Worm (Caenorhabditis elegans) whole organism, midembryonic: ENCODE results near the gene C24H10.4.

Source experiments
- T22C8.4 ChIP-seq: fragments of 200-800 bp; sonication (Bioruptor generic); IDR thresholded peaks from 2 replicates; pipeline ENCODE4 v1.3.6; 2022; ENCODE audit warnings: missing genetic modification characterization, missing compliant biosample characterization
- cog-1 ChIP-seq: sonication (generic microtip); optimal IDR thresholded peaks from 2 replicates; lab custom pipeline; 2016; ENCODE audit warnings: missing genetic modification characterization, missing compliant biosample characterization
- flt-1 ChIP-seq: fragments of 200-800 bp; sonication (Bioruptor generic); IDR thresholded peaks from 2 replicates; pipeline ENCODE4 v1.3.6; 2022; ENCODE audit warnings: missing genetic modification characterization, missing compliant biosample characterization
- klf-2 ChIP-seq: fragments of 200-800 bp; sonication (Bioruptor generic); conservative IDR thresholded peaks from 2 replicates; pipeline ENCODE4 v1.3.6; 2022; ENCODE audit warnings: missing genetic modification reagents, missing genetic modification characterization, missing compliant biosample characterization
- med-1 ChIP-seq: sonication (generic microtip); optimal IDR thresholded peaks from 2 replicates; lab custom pipeline; 2017; ENCODE audit warnings: missing genetic modification characterization, mild to moderate bottlenecking, missing compliant biosample characterization, antibody characterized with exemption, missing genetic modification reagents; ENCODE audit not compliant: insufficient read depth
- ref-1 ChIP-seq: fragments of 200-800 bp; sonication (Bioruptor generic); conservative IDR thresholded peaks from 2 replicates; pipeline ENCODE4 v1.3.6; 2022; ENCODE audit warnings: missing genetic modification reagents, missing genetic modification characterization, missing compliant biosample characterization
- tab-1 ChIP-seq: fragments of 200-800 bp; sonication (Bioruptor generic); IDR thresholded peaks from 2 replicates; pipeline ENCODE4 v1.3.6; 2022; ENCODE audit warnings: missing genetic modification characterization, missing compliant biosample characterization
- ztf-23 ChIP-seq: fragments of 200-800 bp; sonication (Bioruptor generic); IDR thresholded peaks from 2 replicates; pipeline ENCODE4 v1.3.6; 2022; ENCODE audit warnings: missing genetic modification reagents, missing genetic modification characterization, missing compliant biosample characterization
- ztf-29 ChIP-seq: fragments of 200-800 bp; sonication (Bioruptor generic); IDR thresholded peaks from 2 replicates; pipeline ENCODE4 v1.3.6; 2022; ENCODE audit warnings: missing genetic modification reagents, missing genetic modification characterization, missing compliant biosample characterization

The C24H10.4 gene

DNA sequence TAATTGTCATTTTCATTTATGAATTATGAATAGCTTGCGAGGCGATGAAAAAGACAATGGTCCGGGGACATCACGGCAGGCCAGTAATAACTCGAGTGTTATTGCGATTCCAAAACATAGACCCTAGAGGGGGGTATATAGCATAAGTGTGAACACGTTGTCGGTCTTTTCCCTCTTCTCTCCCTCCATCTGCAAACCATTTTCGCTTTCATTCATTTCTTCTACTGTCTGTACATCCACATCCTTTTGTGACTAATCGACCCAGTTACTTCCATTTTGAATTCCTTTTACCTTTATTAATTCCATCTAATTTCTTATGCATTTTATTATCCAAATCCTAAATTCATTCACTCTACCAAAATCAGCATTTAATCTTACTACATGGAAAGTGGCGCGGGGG is 12.0 kb upstream of the C24H10.4 start:
- TF ChIP-seq ztf-23 (GFP tag; lab: Robert Waterston, UW) = no peak
- peak; percentile 14 for TF ChIP-seq cog-1

- no peak for TF ChIP-seq ref-1
- no peak for TF ChIP-seq ztf-29 (GFP tag; lab: Robert Waterston, UW)
- TF ChIP-seq klf-2 = no peak
- TF ChIP-seq flt-1 (GFP tag; lab: Robert Waterston, UW) = no peak
- TF ChIP-seq T22C8.4 (GFP tag; lab: Robert Waterston, UW) = no peak
- no peak for TF ChIP-seq ztf-23 (GFP tag; lab: Robert Waterston, UW)
- TF ChIP-seq tab-1 (GFP tag; lab: Robert Waterston, UW) = no peak
- TF ChIP-seq med-1 (GFP tag; lab: Kevin White, UChicago) = no peak
- no peak for TF ChIP-seq cog-1
Observed at ce11 chrX:5067796-5068195, 8.7 kb upstream of the C24H10.4 start, which contains the start of gene clc-7. TSS of gene clc-7 (plus strand) at chrX:5068096.

ce11 chrX:5066570-5066969 is 7.5 kb upstream of the C24H10.4 start:
- TF ChIP-seq med-1 (GFP tag; lab: Kevin White, UChicago) (no peak), tab-1 (GFP tag; lab: Robert Waterston, UW) (no peak), ref-1 (no peak), T22C8.4 (GFP tag; lab: Robert Waterston, UW) (no peak), cog-1 (no peak), ztf-29 (GFP tag; lab: Robert Waterston, UW) (no peak), klf-2 (no peak), flt-1 (GFP tag; lab: Robert Waterston, UW) (no peak)

- TF ChIP-seq ztf-23 (GFP tag; lab: Robert Waterston, UW) (0 out of 2 replicates have a peak, but pooled peaks have one; percentile 9), med-1 (GFP tag; lab: Kevin White, UChicago) (no peak), tab-1 (GFP tag; lab: Robert Waterston, UW) (0 out of 2 replicates have a peak, but pooled peaks have one; percentile 56), ref-1 (no peak), cog-1 (peak; percentile 7), flt-1 (GFP tag; lab: Robert Waterston, UW) (peak; percentile 58; the same call in 1 of the 2 replicates)
Observed at ce11 chrX:5063750-5064652, 4.9 kb upstream of the C24H10.4 start, which contains the start of gene C24H10.2. TSS of gene C24H10.2 (plus strand) at chrX:5064602.

DNA sequence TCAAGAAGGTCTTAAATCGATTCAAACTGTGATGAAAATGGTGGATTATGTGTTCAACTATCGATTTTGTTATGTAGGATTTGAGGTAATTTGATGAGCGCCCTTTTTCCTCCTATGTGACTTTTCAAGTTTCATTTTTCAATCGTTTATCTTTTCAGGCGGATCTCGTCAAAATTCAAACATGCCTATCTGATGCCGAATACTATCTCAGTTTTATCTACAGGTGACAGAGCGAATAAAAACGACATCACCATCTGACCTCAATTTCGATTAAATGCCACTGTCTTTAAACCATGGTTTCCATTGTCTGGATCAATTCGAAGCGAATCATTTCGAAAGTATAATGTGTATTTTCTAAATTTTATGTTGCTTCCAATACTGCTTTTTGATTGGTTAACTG is 2.7 kb upstream of the C24H10.4 start:
- TF ChIP-seq klf-2 = no peak
- no peak for TF ChIP-seq ref-1
- no peak for TF ChIP-seq ztf-29 (GFP tag; lab: Robert Waterston, UW)
- TF ChIP-seq cog-1 = no peak
- TF ChIP-seq flt-1 (GFP tag; lab: Robert Waterston, UW) = no peak
- no peak for TF ChIP-seq ztf-23 (GFP tag; lab: Robert Waterston, UW)
- TF ChIP-seq T22C8.4 (GFP tag; lab: Robert Waterston, UW) = no peak
- TF ChIP-seq med-1 (GFP tag; lab: Kevin White, UChicago) = no peak
- TF ChIP-seq tab-1 (GFP tag; lab: Robert Waterston, UW) = no peak

- no peak for TF ChIP-seq med-1 (GFP tag; lab: Kevin White, UChicago)
Observed at ce11 chrX:5060756-5061155, 1.7 kb upstream of the C24H10.4 start, which contains the start of gene C24H10.3. TSS of gene C24H10.3 (plus strand) at chrX:5061056.

ce11 chrX:5043887-5044286 is 15.2 kb downstream of the C24H10.4 start, which contains the start of gene Y64H9A.2:
TSS of gene Y64H9A.2 (plus strand) at chrX:5043976.
- TF ChIP-seq T22C8.4 (GFP tag; lab: Robert Waterston, UW) = no peak
- no peak for TF ChIP-seq ref-1
- no peak for TF ChIP-seq klf-2
- TF ChIP-seq cog-1 = no peak
- no peak for TF ChIP-seq tab-1 (GFP tag; lab: Robert Waterston, UW)
- no peak for TF ChIP-seq ztf-29 (GFP tag; lab: Robert Waterston, UW)
- no peak for TF ChIP-seq ztf-23 (GFP tag; lab: Robert Waterston, UW)
- TF ChIP-seq med-1 (GFP tag; lab: Kevin White, UChicago) = no peak
- no peak for TF ChIP-seq flt-1 (GFP tag; lab: Robert Waterston, UW)

DNA sequence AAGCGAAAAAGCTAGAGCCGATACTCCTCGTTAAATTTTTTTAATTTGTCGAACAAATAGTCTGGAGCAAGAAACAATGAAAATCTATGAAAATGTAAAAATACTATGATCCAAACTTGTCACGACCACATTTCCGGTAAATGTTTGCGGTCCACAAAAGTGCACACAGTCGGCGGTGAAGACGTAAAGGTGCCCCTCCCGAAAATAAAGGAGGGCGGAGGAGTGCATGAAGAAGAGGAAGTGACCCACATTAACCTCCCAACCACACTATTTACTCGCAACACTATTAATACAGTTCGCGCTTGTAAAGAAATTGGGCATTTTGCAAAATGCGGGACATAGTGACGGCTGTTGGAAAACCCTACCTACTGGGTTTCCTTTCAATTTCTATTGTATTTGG is 19.0 kb downstream of the C24H10.4 start:
- no peak for TF ChIP-seq ztf-29 (GFP tag; lab: Robert Waterston, UW)
- TF ChIP-seq ztf-23 (GFP tag; lab: Robert Waterston, UW) = no peak

DNA sequence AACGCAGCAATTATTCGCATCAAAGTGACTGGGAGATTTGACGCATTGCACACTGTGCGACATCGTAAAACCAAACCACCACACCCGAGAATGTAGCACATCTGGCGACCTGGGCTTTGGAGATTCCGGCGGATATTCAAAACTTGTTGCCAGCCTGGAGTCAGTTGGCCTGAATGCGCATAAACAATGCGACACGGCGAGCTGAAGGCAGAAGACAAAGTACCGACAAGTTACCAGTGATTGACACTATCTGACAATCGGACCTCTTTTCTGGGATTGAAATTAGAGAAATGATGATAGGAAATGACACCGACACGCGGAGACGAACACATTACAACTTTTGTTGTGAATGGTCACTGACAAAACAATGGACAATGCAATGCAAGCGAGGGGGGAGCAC is 20.3 kb downstream of the C24H10.4 start:
- TF ChIP-seq ref-1 (no peak), T22C8.4 (GFP tag; lab: Robert Waterston, UW) (no peak), med-1 (GFP tag; lab: Kevin White, UChicago) (no peak), klf-2 (no peak), flt-1 (GFP tag; lab: Robert Waterston, UW) (no peak), cog-1 (no peak), tab-1 (GFP tag; lab: Robert Waterston, UW) (no peak), ztf-23 (GFP tag; lab: Robert Waterston, UW) (no peak), ztf-29 (GFP tag; lab: Robert Waterston, UW) (no peak)

DNA sequence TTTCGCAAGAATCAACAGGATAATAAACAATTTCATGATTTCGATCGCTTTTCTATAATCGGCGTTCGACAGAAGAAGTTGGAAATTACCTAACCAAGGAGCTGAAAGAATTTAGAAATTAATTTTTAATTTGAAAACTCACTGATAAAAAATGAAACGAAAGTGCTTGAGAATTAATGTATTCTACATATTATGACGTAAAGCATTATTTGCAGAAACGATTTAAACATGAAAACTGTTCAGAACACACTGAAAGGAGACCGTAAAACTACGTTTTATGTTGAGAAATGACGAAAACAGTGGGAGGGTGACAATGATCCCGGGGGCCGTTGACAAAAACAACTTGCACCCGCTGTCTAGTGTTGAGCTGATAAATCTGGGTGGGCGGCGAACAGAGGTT is 21.4 kb downstream of the C24H10.4 start, which contains the start of gene ZC449.5:
TSS of gene ZC449.5 (minus strand) at position 101 of the 400 bp plus-strand sequence.
- no peak for TF ChIP-seq ztf-23 (GFP tag; lab: Robert Waterston, UW)
- no peak for TF ChIP-seq T22C8.4 (GFP tag; lab: Robert Waterston, UW)
- no peak for TF ChIP-seq flt-1 (GFP tag; lab: Robert Waterston, UW)
- no peak for TF ChIP-seq cog-1
- TF ChIP-seq tab-1 (GFP tag; lab: Robert Waterston, UW) = no peak
- no peak for TF ChIP-seq med-1 (GFP tag; lab: Kevin White, UChicago)
- TF ChIP-seq ztf-29 (GFP tag; lab: Robert Waterston, UW) = no peak
- TF ChIP-seq klf-2 = no peak
- TF ChIP-seq ref-1 = no peak
